Worm (Caenorhabditis elegans) whole organism, young adult: Measurements from ENCODE around the gene sta-2.

Source experiments
- B0336.3 ChIP-seq: fragments of 200-800 bp; sonication (Bioruptor generic); IDR thresholded peaks from 2 replicates; pipeline ENCODE4 v1.3.6; 2022; ENCODE audit warnings: missing genetic modification characterization, missing compliant biosample characterization
- C06A6.2 ChIP-seq: fragments of 200-800 bp; sonication (Bioruptor generic); conservative IDR thresholded peaks from 2 replicates; pipeline ENCODE4 v1.3.6; 2022; ENCODE audit warnings: missing genetic modification characterization, missing compliant biosample characterization
- C17E4.6 ChIP-seq: fragments of 200-800 bp; sonication (Bioruptor generic); IDR thresholded peaks from 2 replicates; pipeline ENCODE4 v1.3.6; 2022; ENCODE audit warnings: missing genetic modification reagents, missing genetic modification characterization, missing compliant biosample characterization
- F10E7.11 ChIP-seq: sonication (generic microtip); optimal IDR thresholded peaks from 2 replicates; lab custom pipeline; 2017; ENCODE audit warnings: mild to moderate bottlenecking, missing genetic modification characterization, moderate library complexity, missing compliant biosample characterization
- F33H1.4 ChIP-seq: fragments of 200-800 bp; sonication (Bioruptor generic); IDR thresholded peaks from 2 replicates; pipeline ENCODE4 v1.3.6; 2022; ENCODE audit warnings: missing genetic modification reagents, missing genetic modification characterization, missing compliant biosample characterization
- F49E8.2 ChIP-seq: sonication (generic microtip); optimal IDR thresholded peaks from 3 replicates; lab custom pipeline; 2017; ENCODE audit warnings: missing genetic modification characterization, mild to moderate bottlenecking, missing compliant biosample characterization, antibody characterized with exemption, moderate library complexity; ENCODE audit not compliant: insufficient read depth
- F57A8.1 ChIP-seq: fragments of 200-800 bp; sonication (Bioruptor generic); optimal IDR thresholded peaks from 2 replicates; lab custom pipeline; 2018; ENCODE audit warnings: mild to moderate bottlenecking, missing genetic modification characterization, moderate library complexity, missing compliant biosample characterization
- K11D2.4 ChIP-seq: fragments of 200-800 bp; sonication (Bioruptor generic); IDR thresholded peaks from 2 replicates; pipeline ENCODE4 v1.3.6; 2022; ENCODE audit warnings: missing genetic modification reagents, missing genetic modification characterization, missing compliant biosample characterization
- Y53G8AR.9 ChIP-seq: fragments of 200-800 bp; sonication (Bioruptor generic); conservative IDR thresholded peaks from 2 replicates; pipeline ENCODE4 v1.3.6; 2022; ENCODE audit warnings: missing genetic modification reagents, missing genetic modification characterization, missing compliant biosample characterization
- Y56A3A.18 ChIP-seq: fragments of 200-800 bp; sonication (Bioruptor generic); IDR thresholded peaks from 2 replicates; pipeline ENCODE4 v1.3.6; 2022; ENCODE audit warnings: missing genetic modification reagents, missing genetic modification characterization, missing compliant biosample characterization
- akir-1 ChIP-seq: fragments of 200-800 bp; sonication (Bioruptor generic); optimal IDR thresholded peaks from 2 replicates; lab custom pipeline; 2018; ENCODE audit warnings: mild to moderate bottlenecking, missing genetic modification characterization, moderate library complexity, missing compliant biosample characterization
- ama-1 ChIP-seq, 3 experiments: fragments of 150-350 bp in 1 of 3; sonication (generic microtip) in 2 of 3; optimal IDR thresholded peaks; 2 replicates each; lab custom pipeline; 2014 to 2018; ENCODE audit warnings: missing biosample characterization in 2 of 3, missing genetic modification characterization in 2 of 3, missing genetic modification reagents in 2 of 3
- athp-1 ChIP-seq: sonication (generic microtip); optimal IDR thresholded peaks from 2 replicates; lab custom pipeline; 2017; ENCODE audit warnings: mild to moderate bottlenecking, missing genetic modification characterization, missing compliant biosample characterization
- attf-5 ChIP-seq: fragments of 200-800 bp; sonication (Bioruptor generic); optimal IDR thresholded peaks from 2 replicates; lab custom pipeline; 2018; ENCODE audit warnings: mild to moderate bottlenecking, missing genetic modification characterization, missing compliant biosample characterization
- bed-2 ChIP-seq: fragments of 200-800 bp; sonication (Bioruptor generic); IDR thresholded peaks from 2 replicates; pipeline ENCODE4 v1.3.6; 2022; ENCODE audit warnings: missing genetic modification reagents, missing genetic modification characterization, missing compliant biosample characterization
- cebp-1 ChIP-seq, 2 experiments: fragments of 200-800 bp in 1 of 2; sonication (Bioruptor generic) in 1 of 2; sonication (generic microtip) in 1 of 2; IDR thresholded peaks in 1 of 2; optimal IDR thresholded peaks in 1 of 2; 2 replicates each; pipeline versions ENCODE4 v1.3.6 to Lab custom; 2017 to 2022; ENCODE audit warnings: missing compliant biosample characterization in 2 of 2, missing genetic modification characterization in 2 of 2, mild to moderate bottlenecking in 1 of 2, missing genetic modification reagents in 1 of 2, moderate library complexity in 1 of 2
- ceh-91 ChIP-seq: fragments of 200-800 bp; sonication (Bioruptor generic); IDR thresholded peaks from 2 replicates; pipeline ENCODE4 v1.3.6; 2022; ENCODE audit warnings: missing genetic modification reagents, missing genetic modification characterization, missing compliant biosample characterization
- chd-7 ChIP-seq: sonication (generic microtip); optimal IDR thresholded peaks from 2 replicates; lab custom pipeline; 2016; ENCODE audit warnings: mild to moderate bottlenecking, missing genetic modification characterization, moderate library complexity, missing compliant biosample characterization
- die-1 ChIP-seq: sonication (generic microtip); optimal IDR thresholded peaks from 2 replicates; lab custom pipeline; 2016; ENCODE audit warnings: missing genotype, mild to moderate bottlenecking, missing genetic modification characterization, missing compliant biosample characterization
- dpl-1 ChIP-seq: fragments of 150-350 bp; optimal IDR thresholded peaks from 2 replicates; lab custom pipeline; 2014; ENCODE audit warnings: missing biosample characterization, missing genetic modification reagents, missing genetic modification characterization
- efl-1 ChIP-seq: fragments of 150-350 bp; optimal IDR thresholded peaks from 2 replicates; lab custom pipeline; 2014; ENCODE audit warnings: missing biosample characterization, missing genetic modification reagents, missing genetic modification characterization
- gei-17 ChIP-seq: fragments of 200-800 bp; sonication (Bioruptor generic); optimal IDR thresholded peaks from 2 replicates; lab custom pipeline; 2018; ENCODE audit warnings: mild to moderate bottlenecking, missing genetic modification characterization, missing compliant biosample characterization
- hrde-1 ChIP-seq: sonication (generic microtip); optimal IDR thresholded peaks from 2 replicates; lab custom pipeline; 2016; ENCODE audit warnings: missing genetic modification characterization, mild to moderate bottlenecking, missing compliant biosample characterization, moderate library complexity, missing genotype, missing genetic modification reagents, borderline replicate concordance
- hsf-1 ChIP-seq: fragments of 200-800 bp; sonication (Bioruptor generic); IDR thresholded peaks from 2 replicates; pipeline ENCODE4 v1.3.6; 2022; ENCODE audit warnings: missing genetic modification reagents, missing genetic modification characterization, missing compliant biosample characterization
- let-607 ChIP-seq, 2 experiments: fragments of 200-800 bp in 1 of 2; sonication (Bioruptor generic) in 1 of 2; sonication (generic microtip) in 1 of 2; optimal IDR thresholded peaks; 2 replicates each; lab custom pipeline; 2016 to 2018; ENCODE audit warnings: mild to moderate bottlenecking in 2 of 2, missing compliant biosample characterization in 2 of 2, missing genetic modification characterization in 2 of 2, moderate library complexity in 2 of 2, missing genotype in 1 of 2
- lin-35 ChIP-seq, 3 experiments: fragments of 150-350 bp in 2 of 3; sonication (generic microtip) in 1 of 3; optimal IDR thresholded peaks; 2 replicates each; lab custom pipeline; 2014 to 2018; ENCODE audit warnings: missing biosample characterization in 3 of 3, missing genetic modification characterization in 3 of 3, missing genetic modification reagents in 3 of 3
- lin-54 ChIP-seq: fragments of 200-800 bp; sonication (Bioruptor generic); optimal IDR thresholded peaks from 2 replicates; lab custom pipeline; 2018; ENCODE audit warnings: mild to moderate bottlenecking, missing genetic modification characterization, missing compliant biosample characterization
- lsl-1 ChIP-seq: fragments of 200-800 bp; sonication (Bioruptor generic); optimal IDR thresholded peaks from 2 replicates; lab custom pipeline; 2018; ENCODE audit warnings: mild to moderate bottlenecking, missing genetic modification characterization, moderate library complexity, missing compliant biosample characterization
- madf-6 ChIP-seq: fragments of 200-800 bp; sonication (Bioruptor generic); IDR thresholded peaks from 2 replicates; pipeline ENCODE4 v1.3.6; 2022; ENCODE audit warnings: missing genetic modification reagents, missing genetic modification characterization, missing compliant biosample characterization
- madf-8 ChIP-seq: fragments of 200-800 bp; sonication (Bioruptor generic); conservative IDR thresholded peaks from 2 replicates; pipeline ENCODE4 v1.3.6; 2022; ENCODE audit warnings: missing genetic modification reagents, missing genetic modification characterization, missing compliant biosample characterization
- mxl-1 ChIP-seq: sonication (generic microtip); optimal IDR thresholded peaks from 2 replicates; lab custom pipeline; 2016; ENCODE audit warnings: missing genetic modification characterization, missing compliant biosample characterization
- nfyb-1 ChIP-seq: fragments of 200-800 bp; sonication (Bioruptor generic); IDR thresholded peaks from 2 replicates; pipeline ENCODE4 v1.3.6; 2022; ENCODE audit warnings: missing genetic modification reagents, missing genetic modification characterization, missing compliant biosample characterization
- nhr-27 ChIP-seq: fragments of 200-800 bp; sonication (Bioruptor generic); optimal IDR thresholded peaks from 2 replicates; lab custom pipeline; 2018; ENCODE audit warnings: mild to moderate bottlenecking, missing genetic modification characterization, moderate library complexity, missing compliant biosample characterization
- pbrm-1 ChIP-seq: fragments of 200-800 bp; sonication (Bioruptor generic); IDR thresholded peaks from 2 replicates; pipeline ENCODE4 v1.3.6; 2022; ENCODE audit warnings: missing genetic modification reagents, missing genetic modification characterization, missing compliant biosample characterization
- rcor-1 ChIP-seq: fragments of 200-800 bp; sonication (Bioruptor generic); IDR thresholded peaks from 2 replicates; pipeline ENCODE4 v1.3.6; 2022; ENCODE audit warnings: missing genetic modification reagents, missing genetic modification characterization, missing compliant biosample characterization
- rec-8 ChIP-seq, 2 experiments: sonication (generic microtip); optimal IDR thresholded peaks; 2 replicates each; lab custom pipeline; 2016; ENCODE audit warnings: mild to moderate bottlenecking in 2 of 2, missing genetic modification characterization in 2 of 2, missing genetic modification reagents in 2 of 2, missing genotype in 2 of 2, missing biosample characterization in 1 of 2, missing compliant biosample characterization in 1 of 2, moderate library complexity in 1 of 2
- repo-1 ChIP-seq: sonication (generic microtip); optimal IDR thresholded peaks from 2 replicates; lab custom pipeline; 2017; ENCODE audit warnings: mild to moderate bottlenecking, missing genetic modification characterization, missing compliant biosample characterization
- rpc-1 ChIP-seq, 2 experiments: fragments of 150-350 bp in 1 of 2; sonication (generic microtip) in 1 of 2; optimal IDR thresholded peaks; 2 replicates each; lab custom pipeline; 2014 to 2018; ENCODE audit warnings: missing biosample characterization in 1 of 2, missing genetic modification characterization in 1 of 2, missing genetic modification reagents in 1 of 2, missing genotype in 1 of 2
- snpc-4 ChIP-seq, 5 experiments: fragments of 150-350 bp in 1 of 5; sonication (generic microtip) in 4 of 5; optimal IDR thresholded peaks; 2 replicates each; lab custom pipeline; 2014 to 2018; ENCODE audit warnings: missing genetic modification characterization in 5 of 5, missing biosample characterization in 3 of 5, antibody characterized with exemption in 2 of 5, mild to moderate bottlenecking in 2 of 5, missing compliant biosample characterization in 2 of 5, missing genotype in 2 of 5, moderate library complexity in 2 of 5, missing genetic modification reagents in 1 of 5
- xnd-1 ChIP-seq: sonication (generic microtip); optimal IDR thresholded peaks from 2 replicates; lab custom pipeline; 2016; ENCODE audit warnings: missing genotype, missing genetic modification reagents, missing genetic modification characterization, missing compliant biosample characterization
- zim-3 ChIP-seq: sonication (generic microtip); optimal IDR thresholded peaks from 2 replicates; lab custom pipeline; 2017; ENCODE audit warnings: mild to moderate bottlenecking, missing genetic modification characterization, moderate library complexity, missing compliant biosample characterization
- ztf-22 ChIP-seq: fragments of 200-800 bp; sonication (Bioruptor generic); optimal IDR thresholded peaks from 2 replicates; lab custom pipeline; 2018; ENCODE audit warnings: mild to moderate bottlenecking, missing genetic modification characterization, moderate library complexity, missing compliant biosample characterization
- ztf-3 ChIP-seq: fragments of 200-800 bp; sonication (Bioruptor generic); optimal IDR thresholded peaks from 2 replicates; lab custom pipeline; 2018; ENCODE audit warnings: mild to moderate bottlenecking, missing genetic modification characterization, missing compliant biosample characterization

The sta-2 gene

ce11 chrV:9784215-9784614, 43.2 kb downstream of the sta-2 start:
- TF ChIP-seq F10E7.11 (tag; lab: Kevin White, UChicago) (no peak), chd-7 (tag; lab: Kevin White, UChicago) (no peak), snpc-4 (GFP tag; optimal IDR thresholded peaks at IDR 0.05; lab: Kevin White, UChicago) (no peak), snpc-4 (tag; optimal IDR thresholded peaks at IDR 0.05; lab: Kevin White, UChicago) (no peak), mxl-1 (tag; lab: Kevin White, UChicago) (no peak), madf-8 (0 out of 2 replicates have a peak, but pooled peaks have one; percentile 21), lsl-1 (GFP tag; lab: Kevin White, UChicago) (peak; percentile 45), die-1 (no peak), madf-6 (peak; percentile 82), rpc-1 (optimal IDR thresholded peaks at IDR 0.05; lab: Kevin White, UChicago) (no peak), rpc-1 (tag; optimal IDR thresholded peaks at IDR 0.05; lab: Kevin White, UChicago) (no peak), xnd-1 (tag; lab: Kevin White, UChicago) (peak; percentile 49), ztf-22 (GFP tag; lab: Kevin White, UChicago) (no peak), hrde-1 (no peak), efl-1 (GFP tag; lab: Kevin White, UChicago) (peak; percentile 56), F33H1.4 (GFP tag; lab: Robert Waterston, UW) (peak; percentile 6; the same call in 1 of the 2 replicates), dpl-1 (GFP tag; lab: Kevin White, UChicago) (peak; percentile 21), gei-17 (no peak), ceh-91 (GFP tag; lab: Robert Waterston, UW) (peak; percentile 50; the same call in 1 of the 2 replicates)

- TF ChIP-seq nhr-27 (tag; lab: Kevin White, UChicago) (peak; percentile 22), lin-54 (GFP tag; lab: Kevin White, UChicago) (peak; percentile 21), ztf-3 (GFP tag; lab: Kevin White, UChicago) (peak; percentile 8), C06A6.2 (0 out of 2 replicates have a peak, but pooled peaks have one; percentile 10), lin-35 (GFP tag; optimal IDR thresholded peaks at IDR 0.05; lab: Kevin White, UChicago) (peak in 1 of 3 experiments; percentile 24), Y56A3A.18 (GFP tag; lab: Robert Waterston, UW) (0 out of 2 replicates have a peak, but pooled peaks have one; percentile 41), chd-7 (tag; lab: Kevin White, UChicago) (peak; percentile 80), nfyb-1 (0 out of 2 replicates have a peak, but pooled peaks have one; percentile 54), F57A8.1 (GFP tag; lab: Kevin White, UChicago) (no peak), let-607 (tag; optimal IDR thresholded peaks at IDR 0.05; lab: Kevin White, UChicago) (peak in 1 of 2 experiments; percentile 41), repo-1 (tag; lab: Kevin White, UChicago) (peak; percentile 92), ama-1 (optimal IDR thresholded peaks at IDR 0.05; lab: Kevin White, UChicago) (peak; percentile 72), ama-1 (GFP tag; optimal IDR thresholded peaks at IDR 0.05; lab: Kevin White, UChicago) (peak; percentile 14 to 36), zim-3 (peak; percentile 52), Y53G8AR.9 (GFP tag; lab: Robert Waterston, UW) (0 out of 2 replicates have a peak, but pooled peaks have one; percentile 57), cebp-1 (GFP tag; IDR thresholded peaks at IDR 0.05; lab: Robert Waterston, UW) (no peak), cebp-1 (tag; optimal IDR thresholded peaks at IDR 0.05; lab: Kevin White, UChicago) (peak; percentile 54), rec-8 (tag; optimal IDR thresholded peaks at IDR 0.05; lab: Kevin White, UChicago) (peak in 1 of 2 experiments; percentile 12), hsf-1 (GFP tag; lab: Robert Waterston, UW) (peak; percentile 68), akir-1 (GFP tag; lab: Kevin White, UChicago) (no peak), attf-5 (GFP tag; lab: Kevin White, UChicago) (peak; percentile 41), F49E8.2 (tag; lab: Kevin White, UChicago) (peak; percentile 53), pbrm-1 (GFP tag; lab: Robert Waterston, UW) (0 out of 2 replicates have a peak, but pooled peaks have one; percentile 19), B0336.3 (peak; percentile 47; the same call in 1 of the 2 replicates), athp-1 (tag; lab: Kevin White, UChicago) (peak; percentile 62), C17E4.6 (GFP tag; lab: Robert Waterston, UW) (no peak), ceh-91 (GFP tag; lab: Robert Waterston, UW) (no peak), K11D2.4 (GFP tag; lab: Robert Waterston, UW) (peak; percentile 41; the same call in 1 of the 2 replicates), madf-6 (peak; percentile 29; the same call in 1 of the 2 replicates), bed-2 (GFP tag; lab: Robert Waterston, UW) (no peak), rcor-1 (no peak)
Measured at ce11 chrV:9786721-9787131, 45.7 kb downstream of the sta-2 start, which contains the start of gene F46B6.6. TSS of gene F46B6.6 (minus strand) at chrV:9786868.
